Fruit fly (Drosophila melanogaster) whole organism, prepupa: Measurements from ENCODE around the gene Rbp9.

Experiments used
- Blimp-1 ChIP-seq: fragments of 200-800 bp; sonication (Bioruptor generic); optimal IDR thresholded peaks from 3 replicates; lab custom pipeline; 2017; ENCODE audit warnings: missing biosample characterization, missing genetic modification characterization, mild to moderate bottlenecking, moderate library complexity, missing genetic modification reagents
- CG10631 ChIP-seq: fragments of 200-800 bp; sonication (Bioruptor generic); optimal IDR thresholded peaks from 2 replicates; lab custom pipeline; 2016; ENCODE audit warnings: missing biosample characterization, missing genetic modification characterization
- CG11294 ChIP-seq: fragments of 200-800 bp; sonication (Bioruptor generic); IDR thresholded peaks from 2 replicates; pipeline ENCODE4 v1.3.6; 2022; ENCODE audit warnings: missing biosample characterization, missing genetic modification characterization
- CG15336 ChIP-seq: fragments of 200-800 bp; sonication (Bioruptor generic); IDR thresholded peaks from 2 replicates; pipeline ENCODE4 v1.3.6; 2022; ENCODE audit warnings: missing biosample characterization, missing genetic modification characterization
- CG1621 ChIP-seq: fragments of 200-800 bp; sonication (Bioruptor generic); optimal IDR thresholded peaks from 3 replicates; lab custom pipeline; 2018; ENCODE audit warnings: missing biosample characterization, mild to moderate bottlenecking, missing genetic modification characterization
- CG3032 ChIP-seq: fragments of 200-800 bp; optimal IDR thresholded peaks from 2 replicates; lab custom pipeline; 2019; ENCODE audit warnings: missing biosample characterization, mild to moderate bottlenecking, missing genetic modification characterization, moderate library complexity
- CG32006 ChIP-seq: fragments of 200-800 bp; sonication (Bioruptor generic); optimal IDR thresholded peaks from 3 replicates; lab custom pipeline; 2017; ENCODE audit warnings: missing biosample characterization, mild to moderate bottlenecking, missing genetic modification characterization
- CG4318 ChIP-seq: fragments of 200-800 bp; sonication (Bioruptor generic); optimal IDR thresholded peaks from 3 replicates; lab custom pipeline; 2017; ENCODE audit warnings: missing biosample characterization, mild to moderate bottlenecking, missing genetic modification characterization
- CG6163 ChIP-seq: fragments of 200-800 bp; sonication (Bioruptor generic); IDR thresholded peaks from 3 replicates; pipeline ENCODE4 v1.3.6; 2022; ENCODE audit warnings: missing biosample characterization, missing genetic modification characterization
- CG6792 ChIP-seq: fragments of 200-800 bp; sonication (Bioruptor generic); optimal IDR thresholded peaks from 3 replicates; lab custom pipeline; 2016; ENCODE audit warnings: missing biosample characterization, missing genetic modification characterization
- CG6808 ChIP-seq: fragments of 200-800 bp; sonication (Bioruptor generic); optimal IDR thresholded peaks from 3 replicates; lab custom pipeline; 2017; ENCODE audit warnings: missing biosample characterization, missing genetic modification characterization, mild to moderate bottlenecking, moderate library complexity, missing genetic modification reagents
- CG7368 ChIP-seq: fragments of 200-800 bp; sonication (Bioruptor generic); optimal IDR thresholded peaks from 3 replicates; lab custom pipeline; 2016; ENCODE audit warnings: missing biosample characterization, missing genetic modification characterization
- CG8319 ChIP-seq: fragments of 200-800 bp; sonication (Bioruptor generic); optimal IDR thresholded peaks from 3 replicates; lab custom pipeline; 2016; ENCODE audit warnings: missing biosample characterization, missing genetic modification characterization
- Eip78C ChIP-seq: fragments of 200-800 bp; sonication (Bioruptor generic); peaks from one replicate; lab custom pipeline; 2016; ENCODE audit warnings: missing biosample characterization, missing genetic modification characterization
- Ets21C ChIP-seq: fragments of 200-800 bp; sonication (Bioruptor generic); optimal IDR thresholded peaks from 3 replicates; lab custom pipeline; 2016; ENCODE audit warnings: missing biosample characterization, missing genetic modification characterization
- Gug ChIP-seq: fragments of 200-800 bp; sonication (Bioruptor generic); IDR thresholded peaks from 2 replicates; pipeline ENCODE4 v1.3.6; 2022; ENCODE audit warnings: missing biosample characterization, missing genetic modification characterization
- Hr4 ChIP-seq: fragments of 200-800 bp; sonication (Bioruptor generic); optimal IDR thresholded peaks from 3 replicates; lab custom pipeline; 2016; ENCODE audit warnings: missing biosample characterization, missing genetic modification characterization
- Lpt ChIP-seq: fragments of 200-800 bp; sonication (Bioruptor generic); optimal IDR thresholded peaks from 3 replicates; lab custom pipeline; 2016; ENCODE audit warnings: missing biosample characterization, missing genetic modification characterization
- OdsH ChIP-seq: fragments of 200-800 bp; sonication (Bioruptor generic); optimal IDR thresholded peaks from 3 replicates; lab custom pipeline; 2016; ENCODE audit warnings: missing biosample characterization, missing genetic modification characterization
- Smox ChIP-seq: fragments of 200-800 bp; sonication (Bioruptor generic); optimal IDR thresholded peaks from 3 replicates; lab custom pipeline; 2016; ENCODE audit warnings: missing biosample characterization, missing genetic modification characterization
- Sox14 ChIP-seq: fragments of 200-800 bp; sonication (Bioruptor generic); optimal IDR thresholded peaks from 3 replicates; lab custom pipeline; 2016; ENCODE audit warnings: missing biosample characterization, missing genetic modification characterization
- Sox15 ChIP-seq: fragments of 200-800 bp; sonication (Bioruptor generic); optimal IDR thresholded peaks from 3 replicates; lab custom pipeline; 2016; ENCODE audit warnings: missing biosample characterization, missing genetic modification characterization
- acj6 ChIP-seq: fragments of 200-800 bp; sonication (Bioruptor generic); optimal IDR thresholded peaks from 3 replicates; lab custom pipeline; 2016; ENCODE audit warnings: missing biosample characterization, missing genetic modification characterization
- dsx ChIP-seq: fragments of 200-800 bp; optimal IDR thresholded peaks from 3 replicates; lab custom pipeline; 2019; ENCODE audit warnings: missing biosample characterization, mild to moderate bottlenecking, missing genetic modification characterization, moderate library complexity; ENCODE audit not compliant: poor library complexity, severe bottlenecking
- eg ChIP-seq: fragments of 200-800 bp; sonication (Bioruptor generic); IDR thresholded peaks from 3 replicates; pipeline ENCODE4 v1.3.6; 2022; ENCODE audit warnings: missing biosample characterization, missing genetic modification characterization
- esn ChIP-seq: fragments of 200-800 bp; sonication (Bioruptor generic); optimal IDR thresholded peaks from 2 replicates; lab custom pipeline; 2016; ENCODE audit warnings: missing biosample characterization, mild to moderate bottlenecking, missing genetic modification characterization, moderate library complexity
- fkh ChIP-seq: fragments of 200-800 bp; sonication (Bioruptor generic); optimal IDR thresholded peaks from 3 replicates; lab custom pipeline; 2017; ENCODE audit warnings: missing biosample characterization, mild to moderate bottlenecking, missing genetic modification characterization, moderate library complexity
- lz ChIP-seq: fragments of 200-800 bp; sonication (Bioruptor generic); optimal IDR thresholded peaks from 3 replicates; lab custom pipeline; 2016; ENCODE audit warnings: missing biosample characterization, missing genetic modification characterization
- net ChIP-seq: fragments of 200-800 bp; sonication (Bioruptor generic); optimal IDR thresholded peaks from 3 replicates; lab custom pipeline; 2016; ENCODE audit warnings: missing biosample characterization, missing genetic modification characterization
- salr ChIP-seq, 2 experiments: fragments of 200-800 bp; sonication (Bioruptor generic); optimal IDR thresholded peaks; 3 replicates each; lab custom pipeline; 2016 to 2018; ENCODE audit warnings: missing biosample characterization in 2 of 2, missing genetic modification characterization in 2 of 2, mild to moderate bottlenecking in 1 of 2
- spab ChIP-seq: fragments of 200-800 bp; sonication (Bioruptor generic); optimal IDR thresholded peaks from 2 replicates; lab custom pipeline; 2017; ENCODE audit warnings: missing biosample characterization, mild to moderate bottlenecking, missing genetic modification characterization, missing genetic modification reagents
- svp ChIP-seq: fragments of 200-800 bp; sonication (Bioruptor generic); peaks from one replicate; lab custom pipeline; 2016; ENCODE audit warnings: missing biosample characterization, missing genetic modification characterization
- topi ChIP-seq: fragments of 200-800 bp; sonication (Bioruptor generic); optimal IDR thresholded peaks from 3 replicates; lab custom pipeline; 2016; ENCODE audit warnings: missing biosample characterization, missing genetic modification characterization

Rbp9 gene

DNA sequence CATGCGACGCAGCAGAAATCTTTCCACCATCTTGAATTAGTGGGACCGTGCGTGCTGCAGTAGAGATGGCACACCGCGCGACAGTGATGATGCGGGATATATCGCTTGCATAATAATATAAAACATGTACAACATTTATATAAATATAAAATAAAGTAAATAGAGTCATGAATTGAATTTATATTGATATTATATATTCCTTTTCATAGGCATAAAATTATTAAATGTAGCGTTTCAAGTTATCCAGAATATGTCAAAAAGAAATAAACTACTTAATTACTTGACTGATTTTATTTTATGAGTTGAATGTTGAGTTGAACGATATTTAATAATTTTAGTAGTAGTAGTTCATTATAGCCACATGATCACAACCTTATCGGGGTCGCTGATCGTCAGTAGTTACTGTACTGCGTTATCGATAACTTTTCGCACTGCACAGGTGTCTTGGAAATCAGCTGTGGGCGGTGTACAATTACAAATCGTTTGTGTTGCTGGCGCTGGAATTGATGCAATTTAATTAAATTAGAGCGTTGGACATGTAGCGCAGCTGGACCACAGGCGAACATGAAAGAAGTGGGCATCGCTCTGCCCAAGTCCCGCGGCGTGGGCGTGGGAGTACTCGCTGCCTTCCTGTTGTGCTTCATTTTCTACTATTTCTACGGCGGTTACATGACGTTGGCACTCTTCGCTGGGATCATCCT lies 33.3 kb downstream of the Rbp9 start, which contains the start of the genes Chd1 and Bem46 (continued):
- TF ChIP-seq CG10631 (no peak), Hr4 (GFP tag; lab: Kevin White, UChicago) (no peak), salr (GFP tag; optimal IDR thresholded peaks at IDR 0.05; lab: Kevin White, UChicago) (peak in 1 of 2 experiments; percentile 69), CG4318 (no peak), CG6792 (GFP tag; lab: Kevin White, UChicago) (peak; percentile 82), CG32006 (GFP tag; lab: Kevin White, UChicago) (no peak), Ets21C (no peak), CG15336 (GFP tag; lab: Robert Waterston, UW) (peak; percentile 67), dsx (GFP tag; lab: Kevin White, UChicago) (no peak), Eip78C (no peak), CG3032 (tag; lab: Kevin White, UChicago) (peak; percentile 88), Lpt (GFP tag; lab: Kevin White, UChicago) (no peak), eg (GFP tag; lab: Robert Waterston, UW) (peak; percentile 89), topi (no peak), fkh (GFP tag; lab: Kevin White, UChicago) (no peak), CG7368 (GFP tag; lab: Kevin White, UChicago) (no peak), Smox (GFP tag; lab: Kevin White, UChicago) (no peak), esn (peak; percentile 87), Blimp-1 (GFP tag; lab: Kevin White, UChicago) (no peak), CG1621 (tag; lab: Kevin White, UChicago) (peak; percentile 68), acj6 (GFP tag; lab: Kevin White, UChicago) (peak; percentile 88), CG8319 (GFP tag; lab: Kevin White, UChicago) (no peak), net (no peak)
- TF ChIP-seq, all 60 proteins: peak for 22

DNA sequence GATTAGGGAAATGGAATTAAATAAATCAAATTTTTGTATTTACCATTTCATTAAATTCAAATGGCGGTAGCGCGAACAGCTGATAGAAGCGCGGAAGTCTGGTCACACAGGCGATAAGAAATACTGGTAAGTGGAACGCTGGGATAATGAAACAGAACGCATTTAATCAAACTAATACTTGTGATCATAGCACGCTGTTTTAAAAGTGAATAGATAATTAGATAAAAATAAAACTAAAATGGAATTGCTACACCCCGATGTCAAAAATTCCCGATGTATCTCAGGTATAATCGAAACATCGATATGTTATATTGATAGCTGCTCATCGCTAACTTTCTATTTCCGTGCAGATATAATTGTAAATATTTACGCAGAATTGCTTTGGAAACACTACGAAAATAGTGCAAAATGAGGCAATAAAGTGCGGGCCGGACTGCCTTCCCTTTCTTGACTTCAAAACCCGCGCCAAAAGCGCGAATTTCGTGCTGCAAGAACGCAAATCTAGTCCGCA lies 38.2 kb downstream of the Rbp9 start, which contains the start of the genes okr and CG3558:
Gene okr (minus strand): TSS at position 96 of the 511 bp plus-strand sequence.
Gene CG3558 (plus strand): TSS at position 207 of the 511 bp plus-strand sequence.
- no peak for TF ChIP-seq Sox15 (GFP tag; lab: Kevin White, UChicago)
- no peak for TF ChIP-seq CG8319 (GFP tag; lab: Kevin White, UChicago)
- TF ChIP-seq fkh (GFP tag; lab: Kevin White, UChicago): peak; percentile 71
- TF ChIP-seq esn: peak; percentile 32
- peak; percentile 79 for TF ChIP-seq Blimp-1 (GFP tag; lab: Kevin White, UChicago)
- TF ChIP-seq Gug (GFP tag; lab: Robert Waterston, UW): no peak
- TF ChIP-seq Eip78C: peak; percentile 75
- no peak for TF ChIP-seq CG6808
- peak; percentile 13 for TF ChIP-seq lz (GFP tag; lab: Kevin White, UChicago)

DNA sequence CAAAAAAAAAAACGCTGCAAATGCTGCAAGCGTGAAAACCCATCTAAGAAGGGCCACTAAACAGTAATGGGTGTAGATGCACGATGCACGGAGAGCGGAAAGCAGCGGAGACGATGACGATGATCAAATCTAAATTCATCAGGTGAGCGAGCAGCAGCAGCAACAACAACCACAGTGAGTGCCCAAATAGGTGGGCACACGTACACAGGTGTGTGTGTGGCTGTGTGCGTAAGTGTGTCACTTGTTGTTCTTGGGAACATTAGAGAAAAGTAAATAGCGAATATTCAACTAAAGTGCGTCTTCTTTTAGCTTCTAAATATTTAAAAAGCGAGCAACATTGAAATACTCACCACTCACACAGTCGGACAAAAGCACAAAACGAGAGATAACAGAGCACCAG lies 38.7 kb downstream of the Rbp9 start:
- TF ChIP-seq fkh (GFP tag; lab: Kevin White, UChicago) (peak; percentile 60), lz (GFP tag; lab: Kevin White, UChicago) (no peak)

DNA sequence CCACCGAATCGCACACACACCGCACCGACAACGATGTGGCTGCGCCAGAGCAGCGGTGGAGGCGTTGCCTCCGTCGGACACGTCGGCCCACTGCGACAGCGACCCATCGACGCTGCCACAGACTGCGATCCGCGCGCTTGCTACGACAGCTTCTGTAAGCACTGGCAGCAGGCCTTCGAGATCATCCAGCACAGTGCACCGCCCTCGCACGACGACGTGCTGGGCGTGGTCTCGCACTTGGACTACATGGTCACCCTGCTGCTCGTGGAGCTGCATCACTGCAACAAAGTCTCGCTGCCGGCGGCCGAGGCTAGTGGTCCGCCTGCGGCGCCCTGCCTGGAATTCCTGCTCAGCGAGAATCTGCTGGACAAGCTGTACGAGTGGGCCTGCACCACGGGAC lies 39.1 kb downstream of the Rbp9 start:
- no peak for TF ChIP-seq Sox15 (GFP tag; lab: Kevin White, UChicago)
- no peak for TF ChIP-seq CG32006 (GFP tag; lab: Kevin White, UChicago)
- TF ChIP-seq svp (GFP tag; lab: Kevin White, UChicago): no peak
- no peak for TF ChIP-seq CG11294
- no peak for TF ChIP-seq OdsH (GFP tag; lab: Kevin White, UChicago)

DNA sequence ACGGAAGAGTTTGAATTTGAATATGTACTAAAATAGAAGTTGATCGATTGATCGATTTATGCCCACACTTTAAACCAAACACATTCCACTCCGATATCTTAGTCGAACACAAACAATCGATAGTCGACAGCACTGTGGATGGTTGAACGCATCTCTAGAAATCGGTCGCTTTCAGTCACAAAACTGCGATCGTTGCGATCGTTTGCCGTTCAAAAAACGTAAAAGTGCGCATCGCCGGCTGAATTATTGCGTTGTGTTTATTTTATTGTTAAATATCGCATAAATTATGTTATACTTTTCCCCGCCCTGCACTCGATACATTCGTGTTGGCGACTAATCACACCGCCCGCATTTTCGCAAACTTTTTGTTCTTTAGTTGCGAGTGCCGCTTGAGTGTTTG lies 44.6 kb downstream of the Rbp9 start, which contains the start of gene Ccdc85:
Gene Ccdc85 (plus strand): TSS at position 174 of the 400 bp plus-strand sequence.
- TF ChIP-seq Ets21C (no peak), Eip78C (peak; percentile 41), CG32006 (GFP tag; lab: Kevin White, UChicago) (no peak), CG1621 (tag; lab: Kevin White, UChicago) (peak; percentile 4), esn (peak; percentile 26), Sox14 (GFP tag; lab: Kevin White, UChicago) (peak; percentile 12), CG6163 (GFP tag; lab: Robert Waterston, UW) (0 out of 3 replicates have a peak, but pooled peaks have one; percentile 7), spab (no peak)
